Fruit fly (Drosophila melanogaster): Measurements from ENCODE around the gene Saysd1.

Gene Saysd1

dm6 chr3R:25184540-25184939 lies 30.4 kb downstream of the Saysd1 start (continued):
- TF ChIP-seq nom (GFP tag; optimal IDR thresholded peaks at IDR 0.05) (no peak), CG4707 (GFP tag; optimal IDR thresholded peaks at IDR 0.05) (no peak), CG6854 (GFP tag; optimal IDR thresholded peaks at IDR 0.05) (no peak), bab2 (GFP tag; optimal IDR thresholded peaks at IDR 0.05) (no peak), CG9817 (tag; optimal IDR thresholded peaks at IDR 0.05) (no peak), pros (GFP tag; optimal IDR thresholded peaks at IDR 0.05) (peak; percentile 95), CG11456 (GFP tag; IDR thresholded peaks at IDR 0.05) (no peak), Hmr (GFP tag; optimal IDR thresholded peaks at IDR 0.05) (no peak), Hand (GFP tag; optimal IDR thresholded peaks at IDR 0.05) (no peak), btn (GFP tag; optimal IDR thresholded peaks at IDR 0.05) (no peak), onecut (GFP tag; IDR thresholded peaks at IDR 0.05) (no peak), chm (GFP tag; IDR thresholded peaks at IDR 0.05) (no peak), CG10959 (GFP tag; IDR thresholded peaks at IDR 0.05) (no peak), bigmax (GFP tag; optimal IDR thresholded peaks at IDR 0.05) (no peak), NfI (GFP tag; optimal IDR thresholded peaks at IDR 0.05) (no peak), esg (GFP tag; conservative IDR thresholded peaks at IDR 0.05) (no peak), CG3163 (GFP tag; optimal IDR thresholded peaks at IDR 0.05) (peak; percentile 38), Nf-YC (tag; optimal IDR thresholded peaks at IDR 0.05) (peak; percentile 36), CG34422 (GFP tag; IDR thresholded peaks at IDR 0.05) (no peak), cg (GFP tag; optimal IDR thresholded peaks at IDR 0.05) (peak; percentile 86), cato (GFP tag; optimal IDR thresholded peaks at IDR 0.05; ENCODE audit: borderline replicate concordance) (no peak), CG1602 (GFP tag; optimal IDR thresholded peaks at IDR 0.05) (no peak), dmrt11E (tag; optimal IDR thresholded peaks at IDR 0.05) (no peak), Doc3 (GFP tag; IDR thresholded peaks at IDR 0.05; ENCODE audit: partially characterized antibody) (no peak), CkIIα-i1 (GFP tag; IDR thresholded peaks at IDR 0.05) (no peak), CG16863 (GFP tag; optimal IDR thresholded peaks at IDR 0.05) (no peak), CG6791 (GFP tag; IDR thresholded peaks at IDR 0.05; ENCODE audit: partially characterized antibody) (0 out of 3 replicates have a peak, but pooled peaks have one; percentile 11), ken (GFP tag; IDR thresholded peaks at IDR 0.05) (no peak), pzg (GFP tag; optimal IDR thresholded peaks at IDR 0.05) (no peak), oc (tag; optimal IDR thresholded peaks at IDR 0.05) (no peak), CG17912 (GFP tag; optimal IDR thresholded peaks at IDR 0.05) (no peak), nmo (GFP tag; optimal IDR thresholded peaks at IDR 0.05) (no peak), Hr78 (GFP tag; optimal IDR thresholded peaks at IDR 0.05) (no peak), CG42726 (GFP tag; IDR thresholded peaks at IDR 0.05; ENCODE audit: partially characterized antibody) (no peak), CG15269 (tag; optimal IDR thresholded peaks at IDR 0.05) (no peak), dm (GFP tag; optimal IDR thresholded peaks at IDR 0.05) (no peak), D (optimal IDR thresholded peaks at IDR 0.05) (peak; percentile 66), D (GFP tag; optimal IDR thresholded peaks at IDR 0.05) (no peak), pb (GFP tag; optimal IDR thresholded peaks at IDR 0.05) (no peak), NFAT (GFP tag; IDR thresholded peaks at IDR 0.05) (no peak), ssp (GFP tag; IDR thresholded peaks at IDR 0.05) (no peak), CG7357 (GFP tag; IDR thresholded peaks at IDR 0.05) (no peak), GATAe (GFP tag; conservative IDR thresholded peaks at IDR 0.05) (no peak), chinmo (GFP tag; IDR thresholded peaks at IDR 0.05; ENCODE audit: partially characterized antibody) (0 out of 4 replicates have a peak, but pooled peaks have one; percentile 11), phol (tag; optimal IDR thresholded peaks at IDR 0.05) (no peak), Oli (tag; optimal IDR thresholded peaks at IDR 0.05) (no peak), disco-r (GFP tag; optimal IDR thresholded peaks at IDR 0.05) (no peak), CG30020 (tag; optimal IDR thresholded peaks at IDR 0.05) (no peak), stwl (tag; optimal IDR thresholded peaks at IDR 0.05) (no peak), fd64A (GFP tag; optimal IDR thresholded peaks at IDR 0.05) (no peak), sens-2 (GFP tag; IDR thresholded peaks at IDR 0.05) (no peak)

All from whole organism, embryonic.